Fruit fly (Drosophila melanogaster) whole organism, adult: ENCODE measurements around the gene Ranbp16.

ENCODE experiments used
- CG11617 ChIP-seq: fragments of 200-800 bp; sonication (Bioruptor generic); optimal IDR thresholded peaks from 2 replicates; lab custom pipeline; 2017; ENCODE audit warnings: mild to moderate bottlenecking, missing biosample characterization, missing genetic modification reagents, missing genetic modification characterization
- CG12768 ChIP-seq: fragments of 200-800 bp; sonication (Bioruptor generic); optimal IDR thresholded peaks from 2 replicates; lab custom pipeline; 2017; ENCODE audit warnings: missing biosample characterization, missing genetic modification characterization, mild to moderate bottlenecking, moderate library complexity, missing genetic modification reagents
- CG7045 ChIP-seq: fragments of 200-800 bp; sonication (Bioruptor generic); optimal IDR thresholded peaks from 2 replicates; lab custom pipeline; 2017; ENCODE audit warnings: missing biosample characterization, mild to moderate bottlenecking, missing genetic modification characterization
- Hr96 ChIP-seq: fragments of 200-800 bp; sonication (Bioruptor generic); optimal IDR thresholded peaks from 2 replicates; lab custom pipeline; 2016; ENCODE audit warnings: missing biosample characterization, missing genetic modification characterization
- bab1 ChIP-seq: fragments of 200-800 bp; sonication (Bioruptor generic); optimal IDR thresholded peaks from 3 replicates; lab custom pipeline; 2019; ENCODE audit warnings: missing biosample characterization, mild to moderate bottlenecking, missing genetic modification characterization, moderate library complexity
- cnc ChIP-seq, 2 experiments: fragments of >200 bp; optimal IDR thresholded peaks; 2 replicates each; lab custom pipeline; 2017

- TF ChIP-seq CG12768 (GFP tag; lab: Kevin White, UChicago), result no peak
- no peak for TF ChIP-seq CG11617 (GFP tag; lab: Kevin White, UChicago)
- peak; percentile 13 for TF ChIP-seq bab1
- no peak for TF ChIP-seq cnc (optimal IDR thresholded peaks at IDR 0.05; lab: Kevin White, UChicago)
- no peak for TF ChIP-seq Hr96
- TF ChIP-seq CG7045 (GFP tag; lab: Kevin White, UChicago), result no peak
Measured at dm6 chrX:15909564-15910284, 23.9 kb downstream of the Ranbp16 start, which contains the start of gene CycD.
